Worm (Caenorhabditis elegans): ENCODE data around the gene nhr-237.

The nhr-237 gene

ce11 chrV:1620537-1620936 is 6.1 kb downstream of the nhr-237 start:
- no peak for TF ChIP-seq ztf-23 (GFP tag; IDR thresholded peaks at IDR 0.05)
- no peak for TF ChIP-seq T22C8.4 (GFP tag; IDR thresholded peaks at IDR 0.05)
- no peak for TF ChIP-seq tab-1 (GFP tag; IDR thresholded peaks at IDR 0.05)
- TF ChIP-seq ref-1 (GFP tag; conservative IDR thresholded peaks at IDR 0.05), result no peak
- no peak for TF ChIP-seq flt-1 (GFP tag; IDR thresholded peaks at IDR 0.05)
- TF ChIP-seq ztf-29 (GFP tag; IDR thresholded peaks at IDR 0.05), result no peak
- no peak for TF ChIP-seq cog-1 (tag; optimal IDR thresholded peaks at IDR 0.05)
- no peak for TF ChIP-seq med-1 (GFP tag; optimal IDR thresholded peaks at IDR 0.05; ENCODE audit: insufficient read depth)
- no peak for TF ChIP-seq klf-2 (GFP tag; conservative IDR thresholded peaks at IDR 0.05)

DNA sequence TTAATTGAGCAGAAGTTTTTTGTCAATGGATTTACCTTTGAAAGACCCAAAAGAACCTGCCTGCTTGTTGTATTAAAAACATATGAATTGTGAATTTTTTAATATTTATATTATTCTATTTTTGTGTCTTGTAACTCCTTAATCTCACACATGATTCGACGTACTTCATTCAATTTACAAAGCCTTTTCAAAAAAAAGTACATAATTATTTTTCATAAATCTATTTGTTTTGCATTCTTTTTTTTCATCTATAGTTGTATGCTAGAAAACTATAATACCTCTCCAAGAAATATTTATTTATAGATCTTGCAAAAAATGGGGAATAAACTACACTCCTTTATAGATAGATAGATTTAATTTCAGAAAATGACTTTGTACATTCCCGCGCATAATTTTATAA is 7.9 kb downstream of the nhr-237 start, which contains the start of gene nhr-179:
Gene nhr-179 (minus strand): TSS at position 101 of the 400 bp plus-strand sequence.
- no peak for TF ChIP-seq T22C8.4 (GFP tag; IDR thresholded peaks at IDR 0.05)

ce11 chrV:1614726-1615125 is 11.9 kb downstream of the nhr-237 start, which contains the start of gene srbc-41:
srbc-41 (minus strand) TSS chrV:1614826.
- no peak for TF ChIP-seq ztf-23 (GFP tag; IDR thresholded peaks at IDR 0.05)
- no peak for TF ChIP-seq klf-2 (GFP tag; conservative IDR thresholded peaks at IDR 0.05)
- TF ChIP-seq tab-1 (GFP tag; IDR thresholded peaks at IDR 0.05), result no peak
- TF ChIP-seq ref-1 (GFP tag; conservative IDR thresholded peaks at IDR 0.05), result no peak
- no peak for TF ChIP-seq cog-1 (tag; optimal IDR thresholded peaks at IDR 0.05)
- TF ChIP-seq T22C8.4 (GFP tag; IDR thresholded peaks at IDR 0.05), result no peak
- no peak for TF ChIP-seq ztf-29 (GFP tag; IDR thresholded peaks at IDR 0.05)
- no peak for TF ChIP-seq flt-1 (GFP tag; IDR thresholded peaks at IDR 0.05)
- no peak for TF ChIP-seq med-1 (GFP tag; optimal IDR thresholded peaks at IDR 0.05; ENCODE audit: insufficient read depth)

DNA sequence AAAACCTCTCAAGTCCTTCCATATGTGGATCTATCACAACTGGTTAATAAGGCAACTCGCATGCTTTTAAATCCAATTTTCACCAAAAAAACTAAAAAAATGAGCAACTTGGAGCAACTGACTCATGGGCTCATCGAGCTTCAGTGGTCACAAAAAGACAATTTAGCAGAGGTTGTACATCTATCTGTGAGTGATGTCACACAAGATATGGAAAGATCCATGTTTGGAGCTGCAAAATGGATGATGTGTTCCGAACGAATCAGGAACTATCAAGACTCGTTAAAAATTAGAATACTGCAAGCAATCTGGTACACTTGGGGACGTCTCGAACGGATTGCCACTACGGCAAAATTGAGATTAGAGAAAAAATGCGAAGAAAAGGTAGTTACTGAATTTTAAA is 15.1 kb downstream of the nhr-237 start:
- TF ChIP-seq cog-1 (tag; optimal IDR thresholded peaks at IDR 0.05) (no peak), tab-1 (GFP tag; IDR thresholded peaks at IDR 0.05) (no peak), flt-1 (GFP tag; IDR thresholded peaks at IDR 0.05) (no peak), klf-2 (GFP tag; conservative IDR thresholded peaks at IDR 0.05) (no peak), ref-1 (GFP tag; conservative IDR thresholded peaks at IDR 0.05) (no peak), ztf-23 (GFP tag; IDR thresholded peaks at IDR 0.05) (no peak), med-1 (GFP tag; optimal IDR thresholded peaks at IDR 0.05; ENCODE audit: insufficient read depth) (no peak), T22C8.4 (GFP tag; IDR thresholded peaks at IDR 0.05) (no peak), ztf-29 (GFP tag; IDR thresholded peaks at IDR 0.05) (no peak)

ce11 chrV:1610097-1610496 is 16.5 kb downstream of the nhr-237 start, which contains the start of gene nhr-177:
nhr-177 (plus strand) TSS chrV:1610263.
- TF ChIP-seq cog-1 (tag; optimal IDR thresholded peaks at IDR 0.05) (no peak), ztf-29 (GFP tag; IDR thresholded peaks at IDR 0.05) (no peak), flt-1 (GFP tag; IDR thresholded peaks at IDR 0.05) (no peak), med-1 (GFP tag; optimal IDR thresholded peaks at IDR 0.05; ENCODE audit: insufficient read depth) (no peak), T22C8.4 (GFP tag; IDR thresholded peaks at IDR 0.05) (no peak), ref-1 (GFP tag; conservative IDR thresholded peaks at IDR 0.05) (no peak), klf-2 (GFP tag; conservative IDR thresholded peaks at IDR 0.05) (no peak), ztf-23 (GFP tag; IDR thresholded peaks at IDR 0.05) (no peak), tab-1 (GFP tag; IDR thresholded peaks at IDR 0.05) (no peak)

DNA sequence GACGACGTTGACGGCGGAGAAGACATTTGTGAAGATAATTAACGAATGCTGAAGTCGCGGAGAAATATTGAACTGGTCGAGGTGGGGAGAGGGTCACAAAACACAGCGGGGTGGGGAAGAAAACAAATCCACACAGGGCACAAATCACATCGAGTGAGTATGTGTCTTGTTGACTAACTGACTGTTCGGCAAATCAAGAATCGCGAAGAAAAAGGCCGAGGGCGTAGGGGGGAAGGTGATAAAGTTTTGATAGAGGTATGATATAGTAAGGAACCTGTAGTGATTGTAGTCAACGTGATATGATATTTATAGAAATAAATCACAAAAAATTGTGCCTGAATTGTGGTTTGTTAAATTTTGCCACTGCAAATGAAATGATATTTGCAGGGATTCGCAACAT is 18.8 kb downstream of the nhr-237 start, which contains the start of gene nhr-178:
Gene nhr-178 (minus strand): TSS at position 164 of the 400 bp plus-strand sequence.
- TF ChIP-seq T22C8.4 (GFP tag; IDR thresholded peaks at IDR 0.05) (no peak), klf-2 (GFP tag; conservative IDR thresholded peaks at IDR 0.05) (no peak), flt-1 (GFP tag; IDR thresholded peaks at IDR 0.05) (no peak), med-1 (GFP tag; optimal IDR thresholded peaks at IDR 0.05; ENCODE audit: insufficient read depth) (no peak)

DNA sequence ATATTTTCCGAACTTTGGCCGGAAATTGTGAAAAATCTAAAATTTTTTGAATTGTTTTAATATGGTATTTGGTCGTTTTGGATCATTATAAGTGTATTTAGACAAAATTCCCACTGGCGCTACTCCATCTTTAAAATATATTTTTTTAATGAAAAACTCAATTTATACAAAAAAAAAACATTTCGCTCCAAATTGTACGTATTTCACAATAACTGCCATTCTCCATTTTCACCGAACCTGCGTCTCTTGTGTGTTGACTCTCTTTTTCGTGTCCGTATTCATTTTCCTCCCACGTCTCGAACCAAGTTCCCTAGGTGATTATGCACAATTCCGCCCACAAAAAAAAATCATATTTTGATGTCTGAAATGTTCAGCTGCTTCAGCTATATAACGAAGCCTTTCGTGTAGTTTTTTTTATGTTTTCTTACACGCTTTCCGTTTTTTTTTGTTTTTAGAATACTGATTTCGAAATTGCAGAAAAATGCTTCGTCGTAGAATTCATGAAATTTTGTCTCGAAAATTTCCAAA is 26.0 kb downstream of the nhr-237 start, which contains the start of gene F16B4.2:
Gene F16B4.2 (plus strand): TSS at position 478 of the 528 bp plus-strand sequence.
- TF ChIP-seq tab-1 (GFP tag; IDR thresholded peaks at IDR 0.05) (no peak), ref-1 (GFP tag; conservative IDR thresholded peaks at IDR 0.05) (no peak), T22C8.4 (GFP tag; IDR thresholded peaks at IDR 0.05) (no peak), ztf-29 (GFP tag; IDR thresholded peaks at IDR 0.05) (no peak), flt-1 (GFP tag; IDR thresholded peaks at IDR 0.05) (no peak), med-1 (GFP tag; optimal IDR thresholded peaks at IDR 0.05; ENCODE audit: insufficient read depth) (no peak), ztf-23 (GFP tag; IDR thresholded peaks at IDR 0.05) (no peak), klf-2 (GFP tag; conservative IDR thresholded peaks at IDR 0.05) (no peak), cog-1 (tag; optimal IDR thresholded peaks at IDR 0.05) (no peak)

DNA sequence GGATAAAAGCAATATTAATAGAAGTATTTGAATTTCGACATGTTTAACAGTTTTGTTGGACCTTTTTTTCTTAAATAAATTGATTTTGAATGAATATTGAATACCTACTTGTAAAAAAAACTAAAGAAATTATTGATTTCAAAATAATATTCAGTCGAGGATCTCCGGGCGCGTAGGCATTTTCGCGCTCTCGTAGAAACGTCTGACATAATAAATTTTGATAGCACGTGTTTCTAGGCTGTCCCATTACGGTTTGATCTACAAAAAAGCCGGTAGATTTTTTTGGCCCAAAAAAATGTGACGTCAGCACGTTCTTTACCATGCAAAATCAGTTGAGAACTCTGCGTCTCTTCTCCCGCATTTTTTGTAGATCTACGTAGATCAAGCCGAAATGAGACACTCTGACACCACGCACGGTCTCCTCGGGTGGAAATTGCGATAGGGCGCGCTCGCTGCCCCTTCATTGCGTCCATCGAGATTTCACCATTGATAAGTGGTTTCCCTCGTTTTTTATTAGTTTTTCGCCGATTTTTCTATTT is 32.0 kb downstream of the nhr-237 start:
- no peak for TF ChIP-seq ztf-23 (GFP tag; IDR thresholded peaks at IDR 0.05)
- no peak for TF ChIP-seq tab-1 (GFP tag; IDR thresholded peaks at IDR 0.05)
- no peak for TF ChIP-seq cog-1 (tag; optimal IDR thresholded peaks at IDR 0.05)
- no peak for TF ChIP-seq T22C8.4 (GFP tag; IDR thresholded peaks at IDR 0.05)
- TF ChIP-seq klf-2 (GFP tag; conservative IDR thresholded peaks at IDR 0.05), result no peak
- no peak for TF ChIP-seq flt-1 (GFP tag; IDR thresholded peaks at IDR 0.05)
- TF ChIP-seq ztf-29 (GFP tag; IDR thresholded peaks at IDR 0.05), result no peak
- no peak for TF ChIP-seq ref-1 (GFP tag; conservative IDR thresholded peaks at IDR 0.05)
- no peak for TF ChIP-seq med-1 (GFP tag; optimal IDR thresholded peaks at IDR 0.05; ENCODE audit: insufficient read depth)

DNA sequence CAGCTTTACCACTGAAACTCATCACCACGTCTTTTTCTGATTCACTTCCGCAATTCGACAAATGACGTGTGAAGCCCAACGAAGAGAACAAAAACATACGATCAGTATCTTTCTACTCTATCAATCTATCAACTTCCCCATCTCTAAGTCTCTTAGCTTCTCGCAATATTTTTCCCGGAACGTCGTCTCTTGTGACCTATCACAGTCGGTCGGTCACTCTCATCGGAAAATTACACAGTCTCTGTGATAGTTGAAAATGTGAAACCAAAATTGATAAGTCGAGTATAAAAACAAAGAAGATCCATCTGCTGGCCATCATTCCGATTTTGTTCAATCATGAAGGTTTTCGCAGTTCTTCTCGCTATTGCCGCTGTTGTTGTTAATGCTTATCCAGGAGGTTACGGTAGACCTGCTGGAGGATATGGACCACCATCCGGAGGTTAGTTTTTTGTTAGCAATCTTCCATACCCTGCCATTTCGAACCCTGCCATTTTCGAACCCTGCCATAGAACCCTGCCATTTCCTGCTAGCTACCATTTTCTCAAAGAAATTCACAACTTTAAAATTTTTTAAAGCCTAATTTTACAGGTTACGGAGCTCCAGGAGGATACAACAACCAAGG is 32.7 kb downstream of the nhr-237 start, which contains the start of gene F16B4.4:
Gene F16B4.4 (plus strand): TSS at position 221 of the 622 bp plus-strand sequence.
- TF ChIP-seq cog-1 (tag; optimal IDR thresholded peaks at IDR 0.05) (no peak), ref-1 (GFP tag; conservative IDR thresholded peaks at IDR 0.05) (no peak)

ce11 chrV:1588128-1588527 is 38.5 kb downstream of the nhr-237 start, which contains the start of gene F16B4.5:
F16B4.5 (plus strand) TSS chrV:1588428.
- TF ChIP-seq cog-1 (tag; optimal IDR thresholded peaks at IDR 0.05), result no peak
- TF ChIP-seq T22C8.4 (GFP tag; IDR thresholded peaks at IDR 0.05), result no peak
- TF ChIP-seq ztf-29 (GFP tag; IDR thresholded peaks at IDR 0.05), result no peak
- TF ChIP-seq klf-2 (GFP tag; conservative IDR thresholded peaks at IDR 0.05), result no peak
- TF ChIP-seq tab-1 (GFP tag; IDR thresholded peaks at IDR 0.05), result no peak
- no peak for TF ChIP-seq ref-1 (GFP tag; conservative IDR thresholded peaks at IDR 0.05)
- no peak for TF ChIP-seq med-1 (GFP tag; optimal IDR thresholded peaks at IDR 0.05; ENCODE audit: insufficient read depth)
